Worm (Caenorhabditis elegans) whole organism, late embryonic: ENCODE data around the gene pak-2.

Source experiments
- F13H6.1 ChIP-seq: sonication (generic microtip); optimal IDR thresholded peaks from 2 replicates; lab custom pipeline; 2016; ENCODE audit warnings: missing genetic modification characterization, missing compliant biosample characterization
- T23F11.4 ChIP-seq: fragments of 200-800 bp; sonication (Bioruptor generic); optimal IDR thresholded peaks from 2 replicates; lab custom pipeline; 2018; ENCODE audit warnings: mild to moderate bottlenecking, missing genetic modification characterization, missing compliant biosample characterization
- ama-1 ChIP-seq: fragments of 150-350 bp; optimal IDR thresholded peaks from 2 replicates; lab custom pipeline; 2014
- nhr-11 ChIP-seq: fragments of 150-350 bp; optimal IDR thresholded peaks from 2 replicates; lab custom pipeline; 2014; ENCODE audit warnings: missing biosample characterization, missing genetic modification characterization
- npax-4 ChIP-seq: sonication (generic microtip); optimal IDR thresholded peaks from 2 replicates; lab custom pipeline; 2016; ENCODE audit warnings: missing genetic modification characterization, missing compliant biosample characterization
- pha-4 ChIP-seq: fragments of 150-350 bp; optimal IDR thresholded peaks from 2 replicates; lab custom pipeline; 2018; ENCODE audit warnings: missing biosample characterization, missing genetic modification reagents, missing genetic modification characterization
- tbx-2 ChIP-seq: sonication (generic microtip); optimal IDR thresholded peaks from 2 replicates; lab custom pipeline; 2016; ENCODE audit warnings: missing genetic modification characterization, missing compliant biosample characterization

- TF ChIP-seq T23F11.4 (GFP tag; lab: Kevin White, UChicago) (no peak), npax-4 (tag; lab: Kevin White, UChicago) (no peak), ama-1 (lab: Kevin White, UChicago) (no peak), F13H6.1 (tag; lab: Kevin White, UChicago) (no peak), pha-4 (tag; lab: Kevin White, UChicago) (no peak), tbx-2 (tag; lab: Kevin White, UChicago) (no peak), nhr-11 (tag; lab: Kevin White, UChicago) (no peak)
Measured at ce11 chrV:11057043-11057442, 17.8 kb upstream of the pak-2 start, which contains the start of gene srh-75.
